Worm (Caenorhabditis elegans) whole organism, L3 larva: ENCODE results near the gene M01A8.1.

Source experiments
- R02D3.7 ChIP-seq: fragments of 150-350 bp; optimal IDR thresholded peaks from 2 replicates; lab custom pipeline; 2014; ENCODE audit warnings: missing biosample characterization, missing genetic modification characterization
- ZK546.5 ChIP-seq: sonication (generic microtip); optimal IDR thresholded peaks from 2 replicates; lab custom pipeline; 2017; ENCODE audit warnings: missing biosample characterization, missing genetic modification characterization
- ceh-16 ChIP-seq: sonication (generic microtip); optimal IDR thresholded peaks from 2 replicates; lab custom pipeline; 2017; ENCODE audit warnings: missing biosample characterization, missing genetic modification characterization
- ceh-82 ChIP-seq: fragments of 150-350 bp; optimal IDR thresholded peaks from 2 replicates; lab custom pipeline; 2014; ENCODE audit warnings: missing biosample characterization, missing genetic modification characterization
- daf-12 ChIP-seq: fragments of 150-350 bp; optimal IDR thresholded peaks from 2 replicates; lab custom pipeline; 2014; ENCODE audit warnings: missing biosample characterization, missing genetic modification reagents, missing genetic modification characterization
- egl-27 ChIP-seq: sonication (generic microtip); optimal IDR thresholded peaks from 4 replicates; lab custom pipeline; 2017; ENCODE audit warnings: missing biosample characterization, missing genetic modification reagents, missing genetic modification characterization
- egl-5 ChIP-seq: fragments of 150-350 bp; optimal IDR thresholded peaks from 2 replicates; lab custom pipeline; 2017; ENCODE audit warnings: missing biosample characterization, missing genetic modification reagents, missing genetic modification characterization, inconsistent platforms
- elt-1 ChIP-seq: fragments of 150-350 bp; optimal IDR thresholded peaks from 2 replicates; lab custom pipeline; 2014; ENCODE audit warnings: missing biosample characterization, missing genetic modification characterization
- elt-2 ChIP-seq: sonication (generic microtip); optimal IDR thresholded peaks from 2 replicates; lab custom pipeline; 2016; ENCODE audit warnings: missing genetic modification reagents, mild to moderate bottlenecking, missing genetic modification characterization, missing compliant biosample characterization
- elt-3 ChIP-seq, 3 experiments: fragments of 150-350 bp in 1 of 3; sonication (generic microtip) in 2 of 3; optimal IDR thresholded peaks; 2 replicates in 2 of 3; 4 replicates in 1 of 3; lab custom pipeline; 2014 to 2017; ENCODE audit warnings: missing biosample characterization in 3 of 3, missing genetic modification characterization in 3 of 3
- eor-1 ChIP-seq, 2 experiments: fragments of 150-350 bp; optimal IDR thresholded peaks; 2 replicates each; lab custom pipeline; 2014 to 2018; ENCODE audit warnings: missing biosample characterization in 2 of 2, missing genetic modification characterization in 2 of 2
- fkh-10 ChIP-seq: sonication (generic microtip); optimal IDR thresholded peaks from 2 replicates; lab custom pipeline; 2017; ENCODE audit warnings: missing biosample characterization, missing genetic modification reagents, missing genetic modification characterization
- hmg-11 ChIP-seq: sonication (generic microtip); optimal IDR thresholded peaks from 2 replicates; lab custom pipeline; 2016; ENCODE audit warnings: missing genetic modification characterization, missing compliant biosample characterization
- jun-1 ChIP-seq: fragments of 150-350 bp; optimal IDR thresholded peaks from 2 replicates; lab custom pipeline; 2014; ENCODE audit warnings: missing biosample characterization, missing genetic modification reagents, missing genetic modification characterization
- lin-15B ChIP-seq: fragments of 150-350 bp; optimal IDR thresholded peaks from 2 replicates; lab custom pipeline; 2014; ENCODE audit warnings: missing biosample characterization, missing genetic modification characterization
- lin-39 ChIP-seq: fragments of 150-350 bp; optimal IDR thresholded peaks from 2 replicates; lab custom pipeline; 2018; ENCODE audit warnings: missing biosample characterization, missing genetic modification reagents, missing genetic modification characterization
- mdl-1 ChIP-seq: fragments of 150-350 bp; optimal IDR thresholded peaks from 2 replicates; lab custom pipeline; 2014; ENCODE audit warnings: missing biosample characterization, missing genetic modification characterization
- nfya-1 ChIP-seq: sonication (generic microtip); optimal IDR thresholded peaks from 2 replicates; lab custom pipeline; 2017; ENCODE audit warnings: missing genetic modification characterization, mild to moderate bottlenecking, missing compliant biosample characterization, antibody characterized with exemption, moderate library complexity; ENCODE audit not compliant: insufficient read depth
- nhr-11 ChIP-seq: fragments of 150-350 bp; optimal IDR thresholded peaks from 2 replicates; lab custom pipeline; 2014; ENCODE audit warnings: missing biosample characterization, missing genetic modification characterization
- nhr-23 ChIP-seq: fragments of 150-350 bp; optimal IDR thresholded peaks from 2 replicates; lab custom pipeline; 2014; ENCODE audit warnings: missing biosample characterization, missing genetic modification reagents, missing genetic modification characterization
- nhr-237 ChIP-seq: fragments of 150-350 bp; optimal IDR thresholded peaks from 2 replicates; lab custom pipeline; 2014; ENCODE audit warnings: missing biosample characterization, missing genetic modification characterization
- nhr-25 ChIP-seq: sonication (generic microtip); optimal IDR thresholded peaks from 2 replicates; lab custom pipeline; 2017; ENCODE audit warnings: missing biosample characterization, missing genetic modification characterization
- nhr-43 ChIP-seq: sonication (generic microtip); optimal IDR thresholded peaks from 2 replicates; lab custom pipeline; 2016; ENCODE audit warnings: mild to moderate bottlenecking, missing genetic modification characterization, missing compliant biosample characterization; ENCODE audit not compliant: poor library complexity, severe bottlenecking
- nhr-76 ChIP-seq: fragments of 150-350 bp; sonication (generic microtip); optimal IDR thresholded peaks from 5 replicates; lab custom pipeline; 2014; ENCODE audit warnings: missing biosample characterization, missing genetic modification characterization
- nhr-77 ChIP-seq: fragments of 150-350 bp; optimal IDR thresholded peaks from 2 replicates; lab custom pipeline; 2014; ENCODE audit warnings: missing biosample characterization, missing genetic modification characterization
- pha-4 ChIP-seq: fragments of 150-350 bp; optimal IDR thresholded peaks from 2 replicates; lab custom pipeline; 2014; ENCODE audit warnings: missing biosample characterization, missing genetic modification reagents, missing genetic modification characterization
- pqm-1 ChIP-seq: fragments of 150-350 bp; optimal IDR thresholded peaks from 2 replicates; lab custom pipeline; 2017; ENCODE audit warnings: missing biosample characterization, missing genetic modification characterization, inconsistent platforms
- sea-2 ChIP-seq: fragments of 150-350 bp; sonication (generic microtip); optimal IDR thresholded peaks from 4 replicates; lab custom pipeline; 2014; ENCODE audit warnings: missing biosample characterization, missing genetic modification reagents, missing genetic modification characterization
- skn-1 ChIP-seq: fragments of 150-350 bp; optimal IDR thresholded peaks from 2 replicates; lab custom pipeline; 2014; ENCODE audit warnings: missing biosample characterization, missing genetic modification characterization
- unc-39 ChIP-seq: sonication (generic microtip); optimal IDR thresholded peaks from 4 replicates; lab custom pipeline; 2017; ENCODE audit warnings: missing biosample characterization, missing genetic modification characterization
- ztf-4 ChIP-seq: fragments of 150-350 bp; optimal IDR thresholded peaks from 2 replicates; lab custom pipeline; 2014; ENCODE audit warnings: missing biosample characterization, missing genetic modification characterization

M01A8.1 gene

DNA sequence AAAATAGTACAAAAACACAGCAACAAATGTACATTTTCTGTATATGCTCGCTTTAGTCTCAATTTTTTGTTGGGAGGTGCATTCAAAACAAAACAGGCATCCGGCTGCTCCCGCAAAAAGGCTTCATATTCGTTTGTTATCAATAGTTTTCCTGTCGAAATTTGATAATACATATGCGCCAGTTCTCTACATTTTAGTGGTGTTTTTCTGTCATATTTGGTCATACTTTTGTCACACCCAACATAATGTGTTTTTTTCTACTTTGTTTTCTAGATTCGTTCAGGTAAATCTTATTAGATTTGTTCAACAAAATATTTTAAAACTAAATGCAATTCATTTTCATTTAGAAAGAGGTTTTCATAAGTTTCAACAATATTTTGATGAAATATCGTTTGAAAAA lies 1.4 kb downstream of the M01A8.1 start:
- TF ChIP-seq elt-2 (tag; lab: Kevin White, UChicago) (peak; percentile 46), daf-12 (tag; lab: Kevin White, UChicago) (no peak)

DNA sequence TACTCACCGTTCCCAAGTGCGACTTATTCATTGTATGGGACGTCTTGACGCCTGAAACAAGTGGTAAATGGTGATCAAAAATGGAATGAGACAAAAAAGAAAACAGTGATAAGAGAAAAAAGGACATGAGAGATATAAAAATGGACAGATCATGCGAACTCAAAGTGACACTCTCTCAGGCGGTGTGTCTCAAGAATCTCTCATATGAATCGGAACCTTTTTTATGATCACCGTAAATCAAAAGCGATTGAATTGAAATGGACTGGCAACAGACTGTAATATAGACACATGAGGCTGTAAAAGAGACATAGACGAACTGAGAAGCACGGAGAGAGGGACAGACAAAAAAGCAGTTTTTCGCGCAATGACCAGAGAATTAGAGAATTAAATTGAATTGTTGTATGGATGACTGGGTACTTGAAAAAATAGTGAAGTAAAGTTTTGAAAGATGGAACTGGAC lies 12.0 kb downstream of the M01A8.1 start, which contains the start of gene clip-1:
TSS of gene clip-1 (minus strand) at position 51 of the 460 bp plus-strand sequence.
- TF ChIP-seq nhr-25 = peak; percentile 53
- no peak for TF ChIP-seq ceh-82 (tag; lab: Kevin White, UChicago)
- peak; percentile 23 for TF ChIP-seq nhr-43 (tag; lab: Kevin White, UChicago)
- peak; percentile 24 for TF ChIP-seq nhr-23 (tag; lab: Kevin White, UChicago)
- TF ChIP-seq ztf-4 (tag; lab: Kevin White, UChicago) = no peak
- TF ChIP-seq nhr-77 (tag; lab: Kevin White, UChicago) = no peak
- no peak for TF ChIP-seq skn-1 (tag; lab: Kevin White, UChicago)
- no peak for TF ChIP-seq jun-1 (tag; lab: Kevin White, UChicago)
- no peak for TF ChIP-seq R02D3.7 (tag; lab: Kevin White, UChicago)
- no peak for TF ChIP-seq nhr-11 (tag; lab: Kevin White, UChicago)
- TF ChIP-seq mdl-1 (tag; lab: Kevin White, UChicago) = no peak
- TF ChIP-seq lin-15B (tag; lab: Kevin White, UChicago) = no peak
- peak; percentile 6 for TF ChIP-seq nfya-1
- TF ChIP-seq ZK546.5 (tag; lab: Kevin White, UChicago) = no peak
- peak; percentile 15 for TF ChIP-seq elt-2 (tag; lab: Kevin White, UChicago)
- no peak for TF ChIP-seq daf-12 (tag; lab: Kevin White, UChicago)
- TF ChIP-seq unc-39 = no peak
- TF ChIP-seq pha-4 (tag; lab: Kevin White, UChicago) = peak; percentile 36

- TF ChIP-seq pha-4 (tag; lab: Kevin White, UChicago) = peak; percentile 11
- no peak for TF ChIP-seq ZK546.5 (tag; lab: Kevin White, UChicago)
- no peak for TF ChIP-seq ceh-16 (tag; lab: Kevin White, UChicago)
- no peak for TF ChIP-seq egl-5 (tag; lab: Kevin White, UChicago)
- TF ChIP-seq pqm-1 (tag; lab: Kevin White, UChicago) = peak; percentile 23
- peak; percentile 13 for TF ChIP-seq nfya-1
- peak; percentile 88 for TF ChIP-seq elt-1
- peak; percentile 65 for TF ChIP-seq elt-2 (tag; lab: Kevin White, UChicago)
These were observed 13.1 kb downstream of the M01A8.1 start for ce11 chrIII:9270183-9270582.

ce11 chrIII:9271389-9271918 lies 14.4 kb downstream of the M01A8.1 start:
- no peak for TF ChIP-seq eor-1 (tag; optimal IDR thresholded peaks at IDR 0.05; lab: Kevin White, UChicago)
- TF ChIP-seq lin-39 (tag; lab: Kevin White, UChicago) = peak; percentile 59
- TF ChIP-seq nfya-1 = peak; percentile 15
- TF ChIP-seq, all 47 proteins: peak for 2

DNA sequence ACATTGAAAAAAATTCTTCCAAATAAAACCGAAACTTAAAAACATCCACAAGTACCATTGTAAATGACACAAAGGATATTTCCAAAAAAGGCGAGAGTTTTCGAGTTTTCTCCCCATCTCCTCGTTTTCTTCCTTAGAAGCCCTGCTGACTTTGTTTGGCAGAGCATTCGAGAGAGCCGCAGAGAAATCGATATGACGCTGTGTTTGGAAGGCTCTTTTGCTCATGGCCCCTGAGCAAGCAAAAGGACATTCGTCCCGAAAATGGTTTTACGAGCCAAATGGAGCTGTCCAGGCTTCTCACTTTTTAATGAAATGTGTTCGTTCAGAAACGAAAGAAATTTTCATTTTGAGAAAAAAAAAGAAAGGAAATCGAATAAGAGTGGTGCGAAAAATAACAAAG lies 15.0 kb downstream of the M01A8.1 start:
- peak; percentile 53 for TF ChIP-seq nfya-1
- TF ChIP-seq egl-5 (tag; lab: Kevin White, UChicago) = peak; percentile 54
- TF ChIP-seq nhr-76 (tag; lab: Kevin White, UChicago) = no peak
- no peak for TF ChIP-seq egl-27 (tag; lab: Kevin White, UChicago)
- TF ChIP-seq ZK546.5 (tag; lab: Kevin White, UChicago) = no peak
- TF ChIP-seq lin-39 (tag; lab: Kevin White, UChicago) = peak; percentile 51
- no peak for TF ChIP-seq skn-1 (tag; lab: Kevin White, UChicago)
- TF ChIP-seq fkh-10 = no peak
- no peak for TF ChIP-seq nhr-237 (tag; lab: Kevin White, UChicago)
- peak; percentile 10 for TF ChIP-seq sea-2
- TF ChIP-seq unc-39 = no peak
- no peak for TF ChIP-seq ceh-16 (tag; lab: Kevin White, UChicago)
- TF ChIP-seq hmg-11 (tag; lab: Kevin White, UChicago) = peak; percentile 42
- TF ChIP-seq ztf-4 (tag; lab: Kevin White, UChicago) = no peak

- TF ChIP-seq nhr-23 (tag; lab: Kevin White, UChicago) (peak; percentile 7), pha-4 (tag; lab: Kevin White, UChicago) (no peak), nhr-25 (peak; percentile 5), elt-2 (tag; lab: Kevin White, UChicago) (no peak), elt-3 (tag; optimal IDR thresholded peaks at IDR 0.05; lab: Kevin White, UChicago) (peak in 1 of 3 experiments; percentile 89), ztf-4 (tag; lab: Kevin White, UChicago) (no peak), ceh-82 (tag; lab: Kevin White, UChicago) (no peak)
These were observed 20.7 kb downstream of the M01A8.1 start for ce11 chrIII:9277803-9278202.
